Fruit fly (Drosophila melanogaster): ENCODE data around the gene CG31975.

Gene CG31975

DNA sequence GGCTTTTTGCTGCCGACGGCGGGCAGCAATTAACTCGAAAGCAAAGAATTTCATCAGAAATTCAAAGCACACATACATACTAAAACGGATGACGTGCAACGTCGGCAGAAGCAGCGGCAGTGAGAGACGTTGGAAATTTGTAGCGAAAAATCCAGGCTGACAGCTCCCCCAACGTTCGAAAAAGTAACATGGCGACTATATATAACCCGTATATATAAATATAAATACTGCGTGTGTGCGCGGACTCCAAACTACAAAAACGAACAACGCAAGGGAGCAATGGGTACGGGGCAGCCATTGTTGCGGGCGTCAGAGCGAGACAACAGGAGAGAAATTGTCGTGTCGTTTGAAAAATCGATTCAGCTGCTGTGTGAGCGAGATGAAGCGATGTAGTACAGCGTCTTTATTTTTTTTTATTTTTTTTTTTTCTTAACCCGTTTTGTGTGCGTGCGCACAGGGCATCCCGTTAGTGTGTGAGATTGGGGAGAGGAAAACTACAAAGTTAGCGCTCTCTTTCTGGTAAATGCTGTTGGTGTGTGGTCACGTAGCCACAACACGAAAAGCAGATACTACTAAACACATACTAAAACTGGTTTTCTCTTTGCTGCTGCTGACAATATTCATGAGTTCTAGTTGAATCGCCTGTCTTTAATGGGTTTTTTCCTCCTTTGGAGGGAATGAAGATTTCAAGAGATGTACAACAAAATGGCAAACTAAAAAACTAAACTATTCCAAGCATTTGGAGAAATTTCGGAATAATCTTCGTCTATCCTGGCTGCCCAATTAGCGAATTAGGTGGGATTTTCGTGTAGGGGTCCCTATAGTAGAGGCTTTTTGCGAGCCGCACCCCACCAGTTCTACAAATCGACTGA, 20.0 kb upstream of the CG31975 start (continued):
- TF ChIP-seq CG6254 (GFP tag; optimal IDR thresholded peaks at IDR 0.05) = peak; percentile 85
- TF ChIP-seq wdn (GFP tag; IDR thresholded peaks at IDR 0.05) = no peak
- peak; percentile 9 to 47 for TF ChIP-seq Pdp1 (GFP tag; optimal IDR thresholded peaks at IDR 0.05)
- TF ChIP-seq mirr (GFP tag; optimal IDR thresholded peaks at IDR 0.05) = peak; percentile 86
- peak; percentile 3 for TF ChIP-seq CG12071 (GFP tag; optimal IDR thresholded peaks at IDR 0.05)
- peak; percentile 25 for TF ChIP-seq Abd-B (GFP tag; optimal IDR thresholded peaks at IDR 0.05)
- TF ChIP-seq org-1 (GFP tag; optimal IDR thresholded peaks at IDR 0.05) = peak; percentile 55
- peak; percentile 26 for TF ChIP-seq YL-1 (GFP tag; optimal IDR thresholded peaks at IDR 0.05)
- peak; percentile 21 for TF ChIP-seq dm (GFP tag; optimal IDR thresholded peaks at IDR 0.05)
- TF ChIP-seq CG1603 (tag; optimal IDR thresholded peaks at IDR 0.05) = peak; percentile 43
- peak; percentile 55 for TF ChIP-seq psq (GFP tag; optimal IDR thresholded peaks at IDR 0.05)
- TF ChIP-seq CrebB (tag; optimal IDR thresholded peaks at IDR 0.05) = peak; percentile 60
- peak; percentile 48 for TF ChIP-seq caup (GFP tag; optimal IDR thresholded peaks at IDR 0.05; ENCODE audit: severe bottlenecking)
- TF ChIP-seq CG11504 (tag; optimal IDR thresholded peaks at IDR 0.05) = peak; percentile 10
- no peak for TF ChIP-seq CG10565 (GFP tag; optimal IDR thresholded peaks at IDR 0.05)
- peak; percentile 40 for TF ChIP-seq Mes4 (GFP tag; optimal IDR thresholded peaks at IDR 0.05)
- peak; percentile 22 for TF ChIP-seq CG2120 (GFP tag; optimal IDR thresholded peaks at IDR 0.05)
- TF ChIP-seq ERR (GFP tag; optimal IDR thresholded peaks at IDR 0.05) = peak; percentile 22
- TF ChIP-seq en (GFP tag; optimal IDR thresholded peaks at IDR 0.05) = peak; percentile 19
- peak; percentile 32 for TF ChIP-seq CG15601 (tag; optimal IDR thresholded peaks at IDR 0.05)
- peak; percentile 97 for TF ChIP-seq CG10543 (GFP tag; optimal IDR thresholded peaks at IDR 0.05)
- TF ChIP-seq Dad (GFP tag; optimal IDR thresholded peaks at IDR 0.05) = peak; percentile 12
- peak; percentile 97 for TF ChIP-seq sd (tag; optimal IDR thresholded peaks at IDR 0.05)
- peak; percentile 28 for TF ChIP-seq CG8924 (tag; optimal IDR thresholded peaks at IDR 0.05)
- TF ChIP-seq cwo (GFP tag; optimal IDR thresholded peaks at IDR 0.05) = peak; percentile 52
- peak; percentile 62 for TF ChIP-seq CG10147 (GFP tag; optimal IDR thresholded peaks at IDR 0.05)
- TF ChIP-seq Hr51 (GFP tag; optimal IDR thresholded peaks at IDR 0.05) = peak in 1 of 2 experiments; percentile 25
- peak; percentile 40 for TF ChIP-seq disco-r (GFP tag; optimal IDR thresholded peaks at IDR 0.05)
- TF ChIP-seq CG3407 (GFP tag; optimal IDR thresholded peaks at IDR 0.05) = peak; percentile 99
- TF ChIP-seq Deaf1 (tag; optimal IDR thresholded peaks at IDR 0.05) = peak; percentile 38
- peak; percentile 8 for TF ChIP-seq Bdp1 (GFP tag; optimal IDR thresholded peaks at IDR 0.05)
- peak; percentile 13 for TF ChIP-seq CG12659 (GFP tag; optimal IDR thresholded peaks at IDR 0.05)
- no peak for TF ChIP-seq CG32772 (GFP tag; IDR thresholded peaks at IDR 0.05)
- TF ChIP-seq Nf-YC (tag; optimal IDR thresholded peaks at IDR 0.05) = peak; percentile 82
- TF ChIP-seq zfh1 (GFP tag; IDR thresholded peaks at IDR 0.05) = no peak
- peak; percentile 99 for TF ChIP-seq pros (GFP tag; optimal IDR thresholded peaks at IDR 0.05)
- peak; percentile 45 for TF ChIP-seq CHES-1-like (GFP tag; optimal IDR thresholded peaks at IDR 0.05)
- TF ChIP-seq lola (GFP tag; optimal IDR thresholded peaks at IDR 0.05) = peak in 1 of 3 experiments; percentile 18
- TF ChIP-seq nom (GFP tag; optimal IDR thresholded peaks at IDR 0.05) = peak; percentile 94
- TF ChIP-seq gro (GFP tag; optimal IDR thresholded peaks at IDR 0.05) = peak; percentile 88
- peak; percentile 25 for TF ChIP-seq exex (tag; optimal IDR thresholded peaks at IDR 0.05)
- no peak for TF ChIP-seq CG8290 (GFP tag; optimal IDR thresholded peaks at IDR 0.05)
- peak in 1 of 2 experiments; percentile 5 for TF ChIP-seq CG8290 (tag; optimal IDR thresholded peaks at IDR 0.05)
- TF ChIP-seq HLHmδ (GFP tag; optimal IDR thresholded peaks at IDR 0.05) = peak; percentile 27
- peak; percentile 54 for TF ChIP-seq MTF-1 (GFP tag; optimal IDR thresholded peaks at IDR 0.05; ENCODE audit: borderline replicate concordance)
- TF ChIP-seq Hand (GFP tag; optimal IDR thresholded peaks at IDR 0.05) = peak; percentile 28
- TF ChIP-seq Eip74EF (GFP tag; optimal IDR thresholded peaks at IDR 0.05) = peak in 1 of 2 experiments; percentile 36
